Fruit fly (Drosophila melanogaster): Measurements from ENCODE around the gene ear.

Gene ear

DNA sequence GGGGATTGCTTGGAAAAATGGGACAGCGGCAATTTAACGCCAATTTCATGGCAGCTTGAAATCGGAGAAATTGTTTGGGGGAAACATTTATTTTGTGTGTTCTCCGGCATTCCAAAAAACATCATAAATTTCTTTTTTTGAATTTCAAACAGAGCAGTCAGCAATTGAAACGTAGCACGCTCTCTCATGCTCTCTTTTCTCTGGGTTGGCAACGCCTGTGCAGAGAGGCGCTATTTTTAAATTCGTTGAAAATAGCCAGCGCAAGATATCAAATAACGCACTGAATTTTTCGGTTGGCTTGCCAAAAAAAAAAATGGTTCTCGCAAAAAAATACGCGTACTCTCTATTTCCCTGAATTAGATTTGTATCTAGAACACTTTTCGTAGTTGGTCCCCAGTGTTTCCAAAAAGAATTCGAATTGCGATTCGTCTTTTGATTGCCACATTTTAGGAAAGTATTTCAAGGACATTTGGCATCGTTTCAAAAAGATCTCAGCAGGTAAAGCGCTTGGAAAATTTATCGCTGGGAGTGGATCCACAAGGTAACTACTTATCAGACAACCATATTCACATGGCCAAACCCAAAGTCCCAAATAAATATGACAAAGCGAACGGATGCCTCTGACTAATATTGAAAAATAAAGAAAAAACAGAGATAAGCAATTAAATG lies 34.4 kb upstream of the ear start (continued):
- TF ChIP-seq CG8290 (GFP tag; optimal IDR thresholded peaks at IDR 0.05) (no peak), CG8290 (tag; optimal IDR thresholded peaks at IDR 0.05) (peak in 1 of 2 experiments; percentile 29), CG17912 (GFP tag; optimal IDR thresholded peaks at IDR 0.05) (peak; percentile 35), stwl (tag; optimal IDR thresholded peaks at IDR 0.05) (peak; percentile 84), nmo (GFP tag; optimal IDR thresholded peaks at IDR 0.05) (peak; percentile 21), CG10543 (GFP tag; optimal IDR thresholded peaks at IDR 0.05) (peak; percentile 16), kay (GFP tag; optimal IDR thresholded peaks at IDR 0.05) (peak; percentile 32), ftz-f1 (GFP tag; optimal IDR thresholded peaks at IDR 0.05) (peak; percentile 74), CG7372 (GFP tag; IDR thresholded peaks at IDR 0.05) (no peak), CoRest (tag; optimal IDR thresholded peaks at IDR 0.05) (peak; percentile 15), trem (tag; optimal IDR thresholded peaks at IDR 0.05) (peak; percentile 37), zen (tag; optimal IDR thresholded peaks at IDR 0.05) (peak; percentile 16), p53 (GFP tag; optimal IDR thresholded peaks at IDR 0.05) (peak; percentile 13), Gug (GFP tag; IDR thresholded peaks at IDR 0.05) (no peak), Lhr (GFP tag; optimal IDR thresholded peaks at IDR 0.05) (peak; percentile 41), lab (GFP tag; optimal IDR thresholded peaks at IDR 0.05) (peak; percentile 26), CG17829 (tag; optimal IDR thresholded peaks at IDR 0.05) (peak; percentile 24), az2 (GFP tag; optimal IDR thresholded peaks at IDR 0.05) (no peak), Nf-YC (tag; optimal IDR thresholded peaks at IDR 0.05) (no peak), exex (tag; optimal IDR thresholded peaks at IDR 0.05) (peak; percentile 45), gfzf (GFP tag; optimal IDR thresholded peaks at IDR 0.05) (peak; percentile 53), CG6254 (GFP tag; optimal IDR thresholded peaks at IDR 0.05) (no peak), CG1603 (tag; optimal IDR thresholded peaks at IDR 0.05) (peak; percentile 88), Ada2b (GFP tag; IDR thresholded peaks at IDR 0.05) (no peak), CG3281 (GFP tag; optimal IDR thresholded peaks at IDR 0.05) (no peak), CTCF (GFP tag; optimal IDR thresholded peaks at IDR 0.05) (peak; percentile 42), chm (GFP tag; IDR thresholded peaks at IDR 0.05) (no peak), CG7786 (GFP tag; optimal IDR thresholded peaks at IDR 0.05) (peak; percentile 12), CG13424 (tag; optimal IDR thresholded peaks at IDR 0.05) (no peak), grn (GFP tag; optimal IDR thresholded peaks at IDR 0.05) (peak; percentile 60), CG12391 (tag; optimal IDR thresholded peaks at IDR 0.05) (no peak), wek (GFP tag; optimal IDR thresholded peaks at IDR 0.05) (no peak), CG2712 (tag; optimal IDR thresholded peaks at IDR 0.05) (peak; percentile 21), CG3163 (GFP tag; optimal IDR thresholded peaks at IDR 0.05) (no peak), CG11695 (GFP tag; IDR thresholded peaks at IDR 0.05) (no peak), CG2120 (GFP tag; optimal IDR thresholded peaks at IDR 0.05) (peak; percentile 9), Kr (GFP tag; optimal IDR thresholded peaks at IDR 0.05) (no peak), crp (GFP tag; optimal IDR thresholded peaks at IDR 0.05) (peak in 1 of 2 experiments; percentile 25), CG4282 (GFP tag; optimal IDR thresholded peaks at IDR 0.05) (peak; percentile 47), Med (GFP tag) (peak; percentile 70), HmgD (GFP tag; optimal IDR thresholded peaks at IDR 0.05) (peak; percentile 29), Myb (GFP tag; optimal IDR thresholded peaks at IDR 0.05) (peak; percentile 71), CG33213 (GFP tag; optimal IDR thresholded peaks at IDR 0.05) (peak; percentile 30), CG15514 (GFP tag; optimal IDR thresholded peaks at IDR 0.05) (peak; percentile 43), yki (optimal IDR thresholded peaks at IDR 0.05) (peak; percentile 1), Hand (GFP tag; optimal IDR thresholded peaks at IDR 0.05) (peak; percentile 25), slbo (GFP tag; IDR thresholded peaks at IDR 0.05) (no peak), Sry-δ (GFP tag; optimal IDR thresholded peaks at IDR 0.05) (peak; percentile 25), ERR (GFP tag; optimal IDR thresholded peaks at IDR 0.05) (no peak), CG18011 (GFP tag; optimal IDR thresholded peaks at IDR 0.05) (peak; percentile 98)
